Worm (Caenorhabditis elegans): Measurements from ENCODE around the gene nas-33.

Gene nas-33

DNA sequence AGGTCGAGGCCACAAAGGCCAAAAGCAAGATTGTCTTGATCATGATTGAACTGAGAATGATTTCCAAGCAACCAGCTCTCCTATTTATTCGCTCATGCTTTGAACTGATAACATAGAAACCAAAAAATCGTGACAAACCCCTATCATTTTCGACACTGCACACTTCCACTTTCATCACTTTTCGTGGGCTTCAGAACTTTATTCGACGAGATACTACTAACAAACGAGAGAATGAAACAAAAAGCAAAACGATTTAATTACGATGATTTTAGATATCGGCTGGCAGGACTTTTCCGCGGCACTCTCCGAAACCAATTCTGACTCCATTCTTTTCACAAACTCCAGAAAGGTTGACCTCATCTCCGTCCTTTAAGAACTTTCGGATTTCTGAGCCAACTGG, 8.5 kb downstream of the nas-33 start, which contains the start of gene asp-14:
asp-14 (minus strand) TSS at position 101 of the 400 bp plus-strand sequence.
- TF ChIP-seq ceh-22 (tag; optimal IDR thresholded peaks at IDR 0.05) (no peak), F13H6.1 (tag; optimal IDR thresholded peaks at IDR 0.05) (no peak), nhr-11 (tag; optimal IDR thresholded peaks at IDR 0.05) (no peak), pqm-1 (tag; optimal IDR thresholded peaks at IDR 0.05) (no peak), pat-9 (tag; optimal IDR thresholded peaks at IDR 0.05) (no peak), lim-6 (tag; optimal IDR thresholded peaks at IDR 0.05) (no peak), npax-4 (tag; optimal IDR thresholded peaks at IDR 0.05) (no peak), ceh-9 (tag; optimal IDR thresholded peaks at IDR 0.05) (no peak), hlh-15 (tag; optimal IDR thresholded peaks at IDR 0.05) (no peak), rnt-1 (tag; optimal IDR thresholded peaks at IDR 0.05) (no peak), tbx-2 (tag; optimal IDR thresholded peaks at IDR 0.05) (no peak), che-1 (tag; optimal IDR thresholded peaks at IDR 0.05) (no peak), ets-4 (tag; optimal IDR thresholded peaks at IDR 0.05) (no peak), gmeb-2 (tag; optimal IDR thresholded peaks at IDR 0.05) (no peak), odd-2 (tag; optimal IDR thresholded peaks at IDR 0.05) (no peak), T23F11.4 (GFP tag; optimal IDR thresholded peaks at IDR 0.05) (no peak), pag-3 (tag; optimal IDR thresholded peaks at IDR 0.05; ENCODE audit: borderline replicate concordance) (no peak), pha-4 (tag; optimal IDR thresholded peaks at IDR 0.05) (no peak), tbx-7 (tag; optimal IDR thresholded peaks at IDR 0.05) (no peak)

DNA sequence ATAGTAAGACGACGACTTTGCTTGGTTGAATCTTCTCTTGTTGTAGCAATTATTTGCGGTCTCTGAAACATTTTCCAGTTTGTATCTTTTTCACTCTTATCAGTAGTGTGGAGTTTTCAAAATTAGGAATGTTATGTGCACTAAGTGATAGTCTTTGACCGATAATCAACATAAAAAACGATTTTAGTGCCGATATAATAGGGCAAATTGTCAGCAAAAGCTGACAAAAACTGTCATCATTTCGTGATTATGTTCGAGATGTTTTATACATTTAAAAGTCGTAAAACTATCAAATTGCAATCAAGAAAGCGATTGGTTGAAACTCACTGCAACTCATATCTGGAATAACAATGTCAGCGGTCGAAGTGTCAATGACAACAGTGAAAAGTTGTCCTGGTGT, 9.8 kb downstream of the nas-33 start:
- TF ChIP-seq elt-2 (tag; optimal IDR thresholded peaks at IDR 0.05): no peak
- no peak for TF ChIP-seq npax-4 (tag; optimal IDR thresholded peaks at IDR 0.05)
- TF ChIP-seq ceh-24 (tag; optimal IDR thresholded peaks at IDR 0.05): no peak
- no peak for TF ChIP-seq F13H6.1 (tag; optimal IDR thresholded peaks at IDR 0.05)
- no peak for TF ChIP-seq fkh-10 (GFP tag; optimal IDR thresholded peaks at IDR 0.05)
- no peak for TF ChIP-seq hlh-30 (tag; optimal IDR thresholded peaks at IDR 0.05; ENCODE audit: insufficient read depth)
- no peak for TF ChIP-seq ceh-48 (tag; optimal IDR thresholded peaks at IDR 0.05)
- TF ChIP-seq K02D7.2 (tag; optimal IDR thresholded peaks at IDR 0.05): no peak
- TF ChIP-seq ets-4 (tag; optimal IDR thresholded peaks at IDR 0.05): no peak
- no peak for TF ChIP-seq ref-2 (tag; optimal IDR thresholded peaks at IDR 0.05)
- TF ChIP-seq elt-4 (tag; optimal IDR thresholded peaks at IDR 0.05): no peak
- no peak for TF ChIP-seq gmeb-2 (tag; optimal IDR thresholded peaks at IDR 0.05)
- TF ChIP-seq hlh-6 (tag; optimal IDR thresholded peaks at IDR 0.05): no peak
- no peak for TF ChIP-seq ama-1 (optimal IDR thresholded peaks at IDR 0.05)
- TF ChIP-seq pha-4 (tag; optimal IDR thresholded peaks at IDR 0.05): no peak
- no peak for TF ChIP-seq nhr-11 (tag; optimal IDR thresholded peaks at IDR 0.05)
- TF ChIP-seq hlh-13 (GFP tag; optimal IDR thresholded peaks at IDR 0.05): no peak
- no peak for TF ChIP-seq sdc-2 (tag; optimal IDR thresholded peaks at IDR 0.05)
- no peak for TF ChIP-seq hlh-8 (tag; optimal IDR thresholded peaks at IDR 0.05)

DNA sequence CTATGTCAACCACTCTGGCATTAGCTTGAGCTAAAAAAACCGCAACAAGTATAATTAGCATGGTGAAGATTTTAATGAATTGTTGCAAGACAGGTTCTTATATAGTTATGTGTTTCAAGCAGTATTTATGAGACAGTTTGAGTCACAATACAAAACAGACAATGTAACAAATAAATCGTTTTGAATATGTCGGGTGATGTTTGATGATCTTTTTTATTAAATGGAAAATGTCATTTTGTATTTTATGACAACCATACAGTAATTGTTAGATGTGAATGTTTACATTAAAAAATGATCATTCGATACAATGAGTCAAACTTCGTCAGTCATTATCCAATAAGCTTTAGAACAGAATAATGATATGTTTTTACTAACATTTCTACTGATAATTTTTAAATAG, 11.7 kb downstream of the nas-33 start, which contains the start of gene K10C2.7:
K10C2.7 (minus strand) TSS at position 101 of the 400 bp plus-strand sequence.
- TF ChIP-seq sox-2 (GFP tag; IDR thresholded peaks at IDR 0.05) (no peak), hlh-13 (GFP tag; optimal IDR thresholded peaks at IDR 0.05) (no peak), fkh-10 (GFP tag; optimal IDR thresholded peaks at IDR 0.05) (no peak), gmeb-2 (tag; optimal IDR thresholded peaks at IDR 0.05) (no peak), fax-1 (tag; optimal IDR thresholded peaks at IDR 0.05) (no peak), pha-4 (tag; optimal IDR thresholded peaks at IDR 0.05) (no peak), tbx-2 (tag; optimal IDR thresholded peaks at IDR 0.05) (no peak), pqm-1 (tag; optimal IDR thresholded peaks at IDR 0.05) (no peak), ets-4 (tag; optimal IDR thresholded peaks at IDR 0.05) (no peak), lin-11 (tag; optimal IDR thresholded peaks at IDR 0.05) (no peak), hlh-6 (tag; optimal IDR thresholded peaks at IDR 0.05) (no peak), pax-1 (tag; optimal IDR thresholded peaks at IDR 0.05) (no peak), F13H6.1 (tag; optimal IDR thresholded peaks at IDR 0.05) (no peak), ceh-34 (tag; optimal IDR thresholded peaks at IDR 0.05) (no peak), ceh-24 (tag; optimal IDR thresholded peaks at IDR 0.05) (no peak), eyg-1 (tag; optimal IDR thresholded peaks at IDR 0.05) (no peak), nfya-1 (tag; optimal IDR thresholded peaks at IDR 0.05) (no peak), pros-1 (tag; optimal IDR thresholded peaks at IDR 0.05) (no peak), nhr-11 (tag; optimal IDR thresholded peaks at IDR 0.05) (no peak), ttx-3 (tag; optimal IDR thresholded peaks at IDR 0.05) (no peak)

Measured in whole organism, late embryonic.